Fruit fly (Drosophila melanogaster): ENCODE results near the gene Snmp1.

The Snmp1 gene

dm6 chr3R:21118784-21119183, 49.2 kb downstream of the Snmp1 start, which contains the start of gene Bdbt (continued):
- TF ChIP-seq CG3838 (GFP tag; optimal IDR thresholded peaks at IDR 0.05): no peak
- TF ChIP-seq Lpt (GFP tag; optimal IDR thresholded peaks at IDR 0.05): no peak
- TF ChIP-seq CG10321 (GFP tag; IDR thresholded peaks at IDR 0.05): no peak
- no peak for TF ChIP-seq CG8359 (GFP tag; optimal IDR thresholded peaks at IDR 0.05; ENCODE audit: borderline replicate concordance)
- no peak for TF ChIP-seq bowl (GFP tag; IDR thresholded peaks at IDR 0.05)
- TF ChIP-seq Dip2 (GFP tag; IDR thresholded peaks at IDR 0.05): no peak
- no peak for TF ChIP-seq dimm (GFP tag; IDR thresholded peaks at IDR 0.05)
- 0 out of 2 replicates have a peak, but pooled peaks have one; percentile 18 for TF ChIP-seq ranshi (GFP tag; IDR thresholded peaks at IDR 0.05)
- TF ChIP-seq Atf3 (GFP tag; optimal IDR thresholded peaks at IDR 0.05): no peak
- TF ChIP-seq cad (GFP tag; optimal IDR thresholded peaks at IDR 0.05): no peak
- no peak for TF ChIP-seq Tbp (GFP tag; optimal IDR thresholded peaks at IDR 0.05)
- no peak for TF ChIP-seq psq (GFP tag; optimal IDR thresholded peaks at IDR 0.05)
- TF ChIP-seq disco-r (GFP tag; optimal IDR thresholded peaks at IDR 0.05): no peak
- TF ChIP-seq CG13287 (GFP tag; IDR thresholded peaks at IDR 0.05; ENCODE audit: partially characterized antibody): peak; percentile 79
- no peak for TF ChIP-seq CG11504 (tag; optimal IDR thresholded peaks at IDR 0.05)
- TF ChIP-seq CG7745 (tag; optimal IDR thresholded peaks at IDR 0.05): no peak
- TF ChIP-seq HLH4C (GFP tag; IDR thresholded peaks at IDR 0.05; ENCODE audit: partially characterized antibody): peak; percentile 98
- no peak for TF ChIP-seq B-H2 (GFP tag; optimal IDR thresholded peaks at IDR 0.05)
- no peak for TF ChIP-seq CG34376 (GFP tag; optimal IDR thresholded peaks at IDR 0.05)
- no peak for TF ChIP-seq CG16779 (GFP tag; IDR thresholded peaks at IDR 0.05)
- no peak for TF ChIP-seq sim (GFP tag; IDR thresholded peaks at IDR 0.05)
- TF ChIP-seq so (GFP tag; IDR thresholded peaks at IDR 0.05): no peak
- TF ChIP-seq Usf (GFP tag; optimal IDR thresholded peaks at IDR 0.05): no peak
- no peak for TF ChIP-seq CG2889 (GFP tag; IDR thresholded peaks at IDR 0.05)
- no peak for TF ChIP-seq ham (GFP tag; IDR thresholded peaks at IDR 0.05)
- no peak for TF ChIP-seq CG4282 (GFP tag; optimal IDR thresholded peaks at IDR 0.05)
- TF ChIP-seq repo (GFP tag; optimal IDR thresholded peaks at IDR 0.05): no peak
- peak; percentile 10 for TF ChIP-seq NfI (GFP tag; optimal IDR thresholded peaks at IDR 0.05)
- no peak for TF ChIP-seq abd-A (tag; optimal IDR thresholded peaks at IDR 0.05)
- TF ChIP-seq en (GFP tag; optimal IDR thresholded peaks at IDR 0.05): no peak
- peak; percentile 63 for TF ChIP-seq zen2 (GFP tag; IDR thresholded peaks at IDR 0.05; ENCODE audit: partially characterized antibody)
- peak; percentile 52 for TF ChIP-seq CG3847 (GFP tag; IDR thresholded peaks at IDR 0.05)
- no peak for TF ChIP-seq CG3065 (GFP tag; optimal IDR thresholded peaks at IDR 0.05)
- TF ChIP-seq CG5180 (GFP tag; optimal IDR thresholded peaks at IDR 0.05): no peak
- TF ChIP-seq CG12299 (tag; optimal IDR thresholded peaks at IDR 0.05): no peak
- no peak for TF ChIP-seq slou (GFP tag; optimal IDR thresholded peaks at IDR 0.05)
- TF ChIP-seq Sox102F (GFP tag; optimal IDR thresholded peaks at IDR 0.05): no peak
- no peak for TF ChIP-seq sens-2 (GFP tag; IDR thresholded peaks at IDR 0.05)
- no peak for TF ChIP-seq crol (GFP tag; IDR thresholded peaks at IDR 0.05)
- TF ChIP-seq HmgD (GFP tag; optimal IDR thresholded peaks at IDR 0.05): no peak
- peak; percentile 32; the same call in 1 of the 3 replicates for TF ChIP-seq dysf (GFP tag; IDR thresholded peaks at IDR 0.05)
- no peak for TF ChIP-seq HHEX (GFP tag; optimal IDR thresholded peaks at IDR 0.05)
- TF ChIP-seq H2.0 (GFP tag; IDR thresholded peaks at IDR 0.05): peak; percentile 11; the same call in 1 of the 2 replicates
- TF ChIP-seq CG6791 (GFP tag; IDR thresholded peaks at IDR 0.05; ENCODE audit: partially characterized antibody): peak; percentile 95
- no peak for TF ChIP-seq jumu (GFP tag; optimal IDR thresholded peaks at IDR 0.05)
- TF ChIP-seq crc (GFP tag; optimal IDR thresholded peaks at IDR 0.05): no peak
- no peak for TF ChIP-seq CG2678 (tag; optimal IDR thresholded peaks at IDR 0.05)
- TF ChIP-seq btn (GFP tag; optimal IDR thresholded peaks at IDR 0.05): no peak
- TF ChIP-seq eyg (GFP tag; optimal IDR thresholded peaks at IDR 0.05): no peak
- no peak for TF ChIP-seq br (optimal IDR thresholded peaks at IDR 0.05)
- peak; percentile 21 for TF ChIP-seq CG9609 (GFP tag; optimal IDR thresholded peaks at IDR 0.05)
- peak; percentile 93 for TF ChIP-seq Bgb (GFP tag; IDR thresholded peaks at IDR 0.05; ENCODE audit: partially characterized antibody)
- no peak for TF ChIP-seq sr (GFP tag; IDR thresholded peaks at IDR 0.05)
